Worm (Caenorhabditis elegans) whole organism, young adult: ENCODE measurements around the gene old-1.

ENCODE experiments used
- B0261.1 ChIP-seq: sonication (generic microtip); optimal IDR thresholded peaks from 2 replicates; lab custom pipeline; 2016; ENCODE audit warnings: mild to moderate bottlenecking, missing genetic modification characterization, moderate library complexity, missing compliant biosample characterization
- Y53F4B.3 ChIP-seq: fragments of 200-800 bp; sonication (Bioruptor generic); IDR thresholded peaks from 2 replicates; pipeline ENCODE4 v1.3.6; 2022; ENCODE audit warnings: missing genetic modification reagents, missing genetic modification characterization, missing compliant biosample characterization
- ets-4 ChIP-seq: fragments of 200-800 bp; sonication (Bioruptor generic); optimal IDR thresholded peaks from 2 replicates; lab custom pipeline; 2018; ENCODE audit warnings: mild to moderate bottlenecking, missing genetic modification characterization, missing compliant biosample characterization
- him-1 ChIP-seq: sonication (generic microtip); optimal IDR thresholded peaks from 2 replicates; lab custom pipeline; 2016; ENCODE audit warnings: missing genotype, missing genetic modification reagents, missing genetic modification characterization, missing compliant biosample characterization
- lsy-27 ChIP-seq: sonication (generic microtip); optimal IDR thresholded peaks from 2 replicates; lab custom pipeline; 2017; ENCODE audit warnings: missing genetic modification characterization, mild to moderate bottlenecking, missing compliant biosample characterization, antibody characterized with exemption, missing genotype, borderline replicate concordance; ENCODE audit not compliant: insufficient read depth
- mes-4 ChIP-seq: sonication (generic microtip); optimal IDR thresholded peaks from 2 replicates; lab custom pipeline; 2016; ENCODE audit warnings: missing genotype, missing genetic modification characterization, missing compliant biosample characterization
- nfya-1 ChIP-seq: sonication (generic microtip); optimal IDR thresholded peaks from 2 replicates; lab custom pipeline; 2017; ENCODE audit warnings: antibody characterized with exemption, missing compliant biosample characterization, missing genetic modification characterization, borderline replicate concordance; ENCODE audit not compliant: insufficient read depth
- nfya-2 ChIP-seq: fragments of 200-800 bp; sonication (Bioruptor generic); IDR thresholded peaks from 2 replicates; pipeline ENCODE4 v1.3.6; 2022; ENCODE audit warnings: missing genetic modification reagents, missing genetic modification characterization, missing compliant biosample characterization
- pha-4 ChIP-seq: fragments of 150-350 bp; sonication (generic microtip); optimal IDR thresholded peaks from 2 replicates; lab custom pipeline; 2014; ENCODE audit warnings: missing biosample characterization, missing genetic modification reagents, missing genetic modification characterization
- snpc-1.3 ChIP-seq: sonication (generic microtip); optimal IDR thresholded peaks from 2 replicates; lab custom pipeline; 2017; ENCODE audit warnings: missing genetic modification characterization, mild to moderate bottlenecking, missing compliant biosample characterization, antibody characterized with exemption, moderate library complexity, missing genotype, missing genetic modification reagents; ENCODE audit not compliant: insufficient read depth
- snpc-3.4 ChIP-seq: sonication (generic microtip); optimal IDR thresholded peaks from 2 replicates; lab custom pipeline; 2017; ENCODE audit warnings: missing genetic modification characterization, mild to moderate bottlenecking, missing compliant biosample characterization, antibody characterized with exemption, moderate library complexity, missing genotype, missing genetic modification reagents
- snpc-4 ChIP-seq, 5 experiments: fragments of 150-350 bp in 1 of 5; sonication (generic microtip) in 4 of 5; optimal IDR thresholded peaks; 2 replicates each; lab custom pipeline; 2014 to 2018; ENCODE audit warnings: missing genetic modification characterization in 5 of 5, missing biosample characterization in 3 of 5, antibody characterized with exemption in 2 of 5, mild to moderate bottlenecking in 2 of 5, missing compliant biosample characterization in 2 of 5, missing genotype in 2 of 5, moderate library complexity in 2 of 5, missing genetic modification reagents in 1 of 5
- tbp1 ChIP-seq: fragments of 200-800 bp; sonication (Bioruptor generic); optimal IDR thresholded peaks from 2 replicates; lab custom pipeline; 2018; ENCODE audit warnings: mild to moderate bottlenecking, missing genetic modification characterization, missing compliant biosample characterization
- tbx-9 ChIP-seq: sonication (generic microtip); optimal IDR thresholded peaks from 2 replicates; lab custom pipeline; 2016; ENCODE audit warnings: borderline replicate concordance, missing genetic modification characterization, inconsistent platforms, missing compliant biosample characterization

ce11 chrII:9845239-9845638 lies 23.3 kb downstream of the old-1 start, which contains the start of gene chil-9:
- TF ChIP-seq him-1 (tag; lab: Kevin White, UChicago) (no peak), nfya-1 (tag; lab: Kevin White, UChicago) (no peak), pha-4 (tag; lab: Kevin White, UChicago) (no peak), tbp1 (GFP tag; lab: Kevin White, UChicago) (no peak), ets-4 (GFP tag; lab: Kevin White, UChicago) (no peak), snpc-4 (GFP tag; optimal IDR thresholded peaks at IDR 0.05; lab: Kevin White, UChicago) (no peak), snpc-4 (tag; optimal IDR thresholded peaks at IDR 0.05; lab: Kevin White, UChicago) (no peak), tbx-9 (tag; lab: Kevin White, UChicago) (no peak), Y53F4B.3 (GFP tag; lab: Robert Waterston, UW) (no peak), snpc-1.3 (tag; lab: Kevin White, UChicago) (no peak), mes-4 (no peak), B0261.1 (no peak), snpc-3.4 (tag; lab: Kevin White, UChicago) (no peak), nfya-2 (GFP tag; lab: Robert Waterston, UW) (no peak), lsy-27 (tag; lab: Kevin White, UChicago) (no peak)
